Fruit fly (Drosophila melanogaster) Kc167 (cell line): ENCODE measurements around the gene CG4960.

Source experiments
- h ChIP-seq: fragments of >200 bp; optimal IDR thresholded peaks from 3 replicates; lab custom pipeline; 2018; ENCODE audit warnings: missing external identifiers
- psq ChIP-seq: fragments of >200 bp; optimal IDR thresholded peaks from 2 replicates; lab custom pipeline; 2017; ENCODE audit warnings: missing external identifiers
- ttk ChIP-seq: sonication (Bioruptor generic); optimal IDR thresholded peaks from 2 replicates; lab custom pipeline; 2017; ENCODE audit warnings: missing external identifiers

DNA sequence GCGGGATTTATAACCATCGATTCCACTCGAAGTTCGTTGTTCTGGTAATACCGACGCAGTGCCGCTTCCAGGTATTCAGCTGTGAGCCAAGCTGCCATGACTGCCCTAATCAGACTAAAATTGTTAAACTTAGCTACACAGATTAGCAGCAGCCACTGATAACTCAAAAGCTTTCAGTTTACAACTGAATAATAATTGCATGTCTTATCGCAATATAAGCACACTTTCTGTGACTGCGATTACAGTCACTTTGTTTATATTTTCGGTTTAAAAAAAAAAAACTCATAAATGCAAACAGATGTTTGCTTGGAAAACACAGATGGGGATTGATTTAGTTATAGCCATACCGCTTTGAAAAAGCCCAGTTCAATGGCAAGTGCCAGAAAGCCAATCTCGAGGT lies 2.3 kb upstream of the CG4960 start, which contains the start of gene CG31380:
- TF ChIP-seq psq (lab: Kevin White, UChicago) (no peak), h (lab: Kevin White, UChicago) (no peak), ttk (lab: Kevin White, UChicago) (no peak)
